Worm (Caenorhabditis elegans) whole organism, L4 larva: Measurements from ENCODE around the gene Y39A1A.17.

Experiments
- F44E2.7 ChIP-seq: fragments of 200-800 bp; sonication (Bioruptor generic); IDR thresholded peaks from 2 replicates; pipeline ENCODE4 v2.1.2; 2022; ENCODE audit warnings: missing genetic modification characterization, missing compliant biosample characterization
- F49E8.2 ChIP-seq: sonication (generic microtip); optimal IDR thresholded peaks from 2 replicates; lab custom pipeline; 2016; ENCODE audit warnings: missing compliant biosample characterization, mild to moderate bottlenecking, missing genetic modification characterization, borderline replicate concordance
- R02D3.7 ChIP-seq: fragments of 150-350 bp; sonication (generic microtip); optimal IDR thresholded peaks from 3 replicates; lab custom pipeline; 2014; ENCODE audit warnings: missing biosample characterization, missing genetic modification characterization
- T20F7.1 ChIP-seq: fragments of 200-800 bp; sonication (Bioruptor generic); optimal IDR thresholded peaks from 2 replicates; lab custom pipeline; 2018; ENCODE audit warnings: mild to moderate bottlenecking, missing genetic modification characterization, missing compliant biosample characterization
- Y75B8A.6 ChIP-seq: fragments of 200-800 bp; sonication (Bioruptor generic); IDR thresholded peaks from 2 replicates; pipeline ENCODE4 v1.3.6; 2022; ENCODE audit warnings: missing genetic modification reagents, missing genetic modification characterization, missing compliant biosample characterization
- ZK337.2 ChIP-seq: fragments of 200-800 bp; sonication (Bioruptor generic); IDR thresholded peaks from 2 replicates; pipeline ENCODE4 v1.3.6; 2022; ENCODE audit warnings: missing genetic modification reagents, missing genetic modification characterization, missing compliant biosample characterization
- ZK546.5 ChIP-seq, 2 experiments: sonication (generic microtip); optimal IDR thresholded peaks; 2 replicates each; lab custom pipeline; 2017; ENCODE audit warnings: missing biosample characterization in 2 of 2, missing genetic modification characterization in 2 of 2
- aly-2 ChIP-seq: sonication (generic microtip); optimal IDR thresholded peaks from 2 replicates; lab custom pipeline; 2018; ENCODE audit warnings: missing biosample characterization, missing genetic modification characterization
- ama-1 ChIP-seq: fragments of 150-350 bp; optimal IDR thresholded peaks from 2 replicates; lab custom pipeline; 2014; ENCODE audit warnings: inconsistent platforms, mixed read lengths
- attf-4 ChIP-seq: sonication (generic microtip); optimal IDR thresholded peaks from 3 replicates; lab custom pipeline; 2017; ENCODE audit warnings: missing biosample characterization, missing genetic modification characterization
- ceh-28 ChIP-seq: fragments of 150-350 bp; optimal IDR thresholded peaks from 2 replicates; lab custom pipeline; 2014; ENCODE audit warnings: missing biosample characterization, missing genetic modification reagents, missing genetic modification characterization
- ceh-44 ChIP-seq: fragments of 200-800 bp; sonication (Bioruptor generic); IDR thresholded peaks from 2 replicates; pipeline ENCODE4 v1.3.6; 2022; ENCODE audit warnings: missing genetic modification reagents, missing genetic modification characterization, missing compliant biosample characterization
- ceh-82 ChIP-seq: sonication (generic microtip); optimal IDR thresholded peaks from 2 replicates; lab custom pipeline; 2017; ENCODE audit warnings: missing biosample characterization, missing genetic modification characterization
- ces-1 ChIP-seq: fragments of 150-350 bp; sonication (generic microtip); optimal IDR thresholded peaks from 4 replicates; lab custom pipeline; 2014; ENCODE audit warnings: missing biosample characterization, missing genetic modification reagents, missing genetic modification characterization
- daf-16 ChIP-seq, 3 experiments: sonication (generic microtip); optimal IDR thresholded peaks; 2 replicates each; lab custom pipeline; 2016 to 2017; ENCODE audit warnings: missing genetic modification characterization in 3 of 3, missing genetic modification reagents in 3 of 3, mild to moderate bottlenecking in 2 of 3, missing compliant biosample characterization in 2 of 3, missing biosample characterization in 1 of 3, moderate library complexity in 1 of 3
- daf-8 ChIP-seq: fragments of 200-800 bp; sonication (Bioruptor generic); IDR thresholded peaks from 2 replicates; pipeline ENCODE4 v1.3.6; 2022; ENCODE audit warnings: missing genetic modification characterization, missing compliant biosample characterization
- dmd-6 ChIP-seq: fragments of 200-800 bp; sonication (Bioruptor generic); IDR thresholded peaks from 2 replicates; pipeline ENCODE4 v1.3.6; 2022; ENCODE audit warnings: missing genetic modification reagents, missing genetic modification characterization, missing compliant biosample characterization
- dmd-8 ChIP-seq: fragments of 200-800 bp; sonication (Bioruptor generic); IDR thresholded peaks from 2 replicates; pipeline ENCODE4 v1.3.6; 2022; ENCODE audit warnings: missing genetic modification characterization, missing compliant biosample characterization
- duxl-1 ChIP-seq: sonication (generic microtip); optimal IDR thresholded peaks from 2 replicates; lab custom pipeline; 2016; ENCODE audit warnings: mild to moderate bottlenecking, missing genetic modification characterization, moderate library complexity, missing compliant biosample characterization; ENCODE audit not compliant: poor library complexity
- hif-1 ChIP-seq, 2 experiments: sonication (generic microtip); optimal IDR thresholded peaks; 2 replicates each; lab custom pipeline; 2016 to 2017; ENCODE audit warnings: missing compliant biosample characterization in 2 of 2, missing genetic modification characterization in 2 of 2, missing genetic modification reagents in 2 of 2, missing genotype in 2 of 2, mild to moderate bottlenecking in 1 of 2
- hlh-11 ChIP-seq: fragments of 200-800 bp; sonication (Bioruptor generic); optimal IDR thresholded peaks from 2 replicates; lab custom pipeline; 2018; ENCODE audit warnings: mild to moderate bottlenecking, missing genetic modification characterization, missing compliant biosample characterization
- hmg-1.1 ChIP-seq: fragments of 200-800 bp; sonication (Bioruptor generic); IDR thresholded peaks from 2 replicates; pipeline ENCODE4 v1.3.6; 2022; ENCODE audit warnings: missing genetic modification reagents, missing genetic modification characterization, missing compliant biosample characterization
- jun-1 ChIP-seq: fragments of 150-350 bp; optimal IDR thresholded peaks from 2 replicates; lab custom pipeline; 2014; ENCODE audit warnings: missing biosample characterization, missing genetic modification reagents, missing genetic modification characterization
- lim-7 ChIP-seq: fragments of 200-800 bp; sonication (Bioruptor generic); IDR thresholded peaks from 2 replicates; pipeline ENCODE4 v1.3.6; 2022; ENCODE audit warnings: missing genetic modification characterization, missing compliant biosample characterization
- lin-15B ChIP-seq: fragments of 150-350 bp; sonication (generic microtip); optimal IDR thresholded peaks from 3 replicates; lab custom pipeline; 2014; ENCODE audit warnings: missing biosample characterization, missing genetic modification characterization
- lin-38 ChIP-seq: fragments of 200-800 bp; sonication (Bioruptor generic); IDR thresholded peaks from 2 replicates; pipeline ENCODE4 v1.3.6; 2022; ENCODE audit warnings: missing genetic modification reagents, missing genetic modification characterization, missing compliant biosample characterization
- lin-39 ChIP-seq: fragments of 150-350 bp; optimal IDR thresholded peaks from 2 replicates; lab custom pipeline; 2014; ENCODE audit warnings: missing biosample characterization, missing genetic modification reagents, missing genetic modification characterization
- lir-3 ChIP-seq: sonication (generic microtip); optimal IDR thresholded peaks from 2 replicates; lab custom pipeline; 2016; ENCODE audit warnings: mild to moderate bottlenecking, missing genetic modification characterization, missing compliant biosample characterization
- madf-5 ChIP-seq, 2 experiments: fragments of 200-800 bp; sonication (Bioruptor generic); IDR thresholded peaks; 2 replicates each; pipeline ENCODE4 v1.3.6; 2022; ENCODE audit warnings: missing compliant biosample characterization in 2 of 2, missing genetic modification characterization in 2 of 2
- madf-9 ChIP-seq: fragments of 200-800 bp; sonication (Bioruptor generic); conservative IDR thresholded peaks from 2 replicates; pipeline ENCODE4 v1.3.6; 2022; ENCODE audit warnings: missing genetic modification reagents, missing genetic modification characterization, missing compliant biosample characterization
- mdl-1 ChIP-seq, 2 experiments: fragments of 150-350 bp in 1 of 2; sonication (generic microtip) in 1 of 2; optimal IDR thresholded peaks; 2 replicates each; lab custom pipeline; 2014 to 2017; ENCODE audit warnings: missing biosample characterization in 2 of 2, missing genetic modification characterization in 2 of 2
- mxl-2 ChIP-seq: fragments of 200-800 bp; sonication (Bioruptor generic); conservative IDR thresholded peaks from 2 replicates; pipeline ENCODE4 v1.3.6; 2022; ENCODE audit warnings: missing genetic modification reagents, missing genetic modification characterization, missing compliant biosample characterization
- nhr-41 ChIP-seq: fragments of 200-800 bp; sonication (Bioruptor generic); IDR thresholded peaks from 2 replicates; pipeline ENCODE4 v1.3.6; 2022; ENCODE audit warnings: missing genetic modification reagents, missing genetic modification characterization, missing compliant biosample characterization
- nhr-48 ChIP-seq: sonication (generic microtip); optimal IDR thresholded peaks from 2 replicates; lab custom pipeline; 2016; ENCODE audit warnings: mild to moderate bottlenecking, missing genetic modification characterization, missing compliant biosample characterization
- nhr-6 ChIP-seq: fragments of 150-350 bp; optimal IDR thresholded peaks from 2 replicates; lab custom pipeline; 2014; ENCODE audit warnings: missing biosample characterization, missing genetic modification characterization
- nhr-76 ChIP-seq: fragments of 150-350 bp; optimal IDR thresholded peaks from 2 replicates; lab custom pipeline; 2014; ENCODE audit warnings: missing biosample characterization, missing genetic modification characterization
- spr-3 ChIP-seq: fragments of 200-800 bp; sonication (Bioruptor generic); optimal IDR thresholded peaks from 2 replicates; lab custom pipeline; 2018; ENCODE audit warnings: mild to moderate bottlenecking, missing genetic modification characterization, missing compliant biosample characterization
- unc-130 ChIP-seq: sonication (generic microtip); optimal IDR thresholded peaks from 2 replicates; lab custom pipeline; 2016; ENCODE audit warnings: missing genetic modification reagents, missing genetic modification characterization, missing compliant biosample characterization
- vab-7 ChIP-seq: fragments of 200-800 bp; sonication (Bioruptor generic); IDR thresholded peaks from 2 replicates; pipeline ENCODE4 v1.3.6; 2022; ENCODE audit warnings: missing genetic modification reagents, missing genetic modification characterization, missing compliant biosample characterization
- zfp-2 ChIP-seq: sonication (generic microtip); optimal IDR thresholded peaks from 2 replicates; lab custom pipeline; 2016; ENCODE audit warnings: mild to moderate bottlenecking, missing genetic modification characterization, missing compliant biosample characterization
- zfp-3 ChIP-seq: fragments of 200-800 bp; sonication (Bioruptor generic); conservative IDR thresholded peaks from 2 replicates; pipeline ENCODE4 v1.3.6; 2022; ENCODE audit warnings: missing genetic modification reagents, missing genetic modification characterization, missing compliant biosample characterization
- zip-2 ChIP-seq: fragments of 150-350 bp; optimal IDR thresholded peaks from 2 replicates; lab custom pipeline; 2014; ENCODE audit warnings: missing biosample characterization, missing genetic modification characterization
- ztf-11 ChIP-seq: fragments of 150-350 bp; optimal IDR thresholded peaks from 2 replicates; lab custom pipeline; 2014; ENCODE audit warnings: missing biosample characterization, missing genetic modification characterization

The Y39A1A.17 gene

ce11 chrIII:10642781-10643180 lies 48.1 kb downstream of the Y39A1A.17 start, which contains the start of the genes dhs-11 and orc-1 (continued):
- TF ChIP-seq F44E2.7 (GFP tag; lab: Robert Waterston, UW) (no peak), ZK337.2 (GFP tag; lab: Robert Waterston, UW) (no peak), hif-1 (tag; optimal IDR thresholded peaks at IDR 0.05; lab: Kevin White, UChicago) (no peak), T20F7.1 (GFP tag; lab: Kevin White, UChicago) (no peak), F49E8.2 (tag; lab: Kevin White, UChicago) (no peak), attf-4 (tag; lab: Kevin White, UChicago) (no peak), unc-130 (GFP tag; lab: Kevin White, UChicago) (peak; percentile 32), nhr-6 (peak; percentile 47), lin-38 (GFP tag; lab: Robert Waterston, UW) (peak; percentile 69), jun-1 (tag; lab: Kevin White, UChicago) (no peak), nhr-48 (tag; lab: Kevin White, UChicago) (no peak), hmg-1.1 (0 out of 2 replicates have a peak, but pooled peaks have one; percentile 48), ces-1 (GFP tag; lab: Kevin White, UChicago) (no peak), nhr-76 (tag; lab: Kevin White, UChicago) (no peak), dmd-8 (GFP tag; lab: Robert Waterston, UW) (no peak), mxl-2 (GFP tag; lab: Robert Waterston, UW) (no peak), ceh-82 (tag; lab: Kevin White, UChicago) (no peak), ZK546.5 (tag; optimal IDR thresholded peaks at IDR 0.05; lab: Kevin White, UChicago) (no peak), vab-7 (GFP tag; lab: Robert Waterston, UW) (no peak), aly-2 (tag; lab: Kevin White, UChicago) (no peak), zfp-2 (no peak), mdl-1 (tag; optimal IDR thresholded peaks at IDR 0.05; lab: Kevin White, UChicago) (no peak), spr-3 (GFP tag; lab: Kevin White, UChicago) (no peak), ceh-44 (GFP tag; lab: Robert Waterston, UW) (no peak), daf-8 (no peak), lin-15B (tag; lab: Kevin White, UChicago) (no peak), zfp-3 (no peak), R02D3.7 (tag; lab: Kevin White, UChicago) (no peak), lim-7 (GFP tag; lab: Robert Waterston, UW) (no peak), duxl-1 (tag; lab: Kevin White, UChicago) (no peak), ztf-11 (tag; lab: Kevin White, UChicago) (no peak), ceh-28 (tag; lab: Kevin White, UChicago) (no peak), zip-2 (tag; lab: Kevin White, UChicago) (no peak), madf-9 (no peak), ama-1 (lab: Kevin White, UChicago) (no peak), hlh-11 (no peak), lin-39 (tag; lab: Kevin White, UChicago) (no peak), nhr-41 (GFP tag; lab: Robert Waterston, UW) (no peak), dmd-6 (GFP tag; lab: Robert Waterston, UW) (no peak), lir-3 (tag; lab: Kevin White, UChicago) (no peak), daf-16 (GFP tag; optimal IDR thresholded peaks at IDR 0.05; lab: Kevin White, UChicago) (no peak), daf-16 (tag; optimal IDR thresholded peaks at IDR 0.05; lab: Kevin White, UChicago) (peak; percentile 30), madf-5 (GFP tag; IDR thresholded peaks at IDR 0.05; lab: Robert Waterston, UW) (no peak), Y75B8A.6 (GFP tag; lab: Robert Waterston, UW) (no peak)
